Fruit fly (Drosophila melanogaster): ENCODE results near the gene Fer1.

- no peak for TF ChIP-seq EcR (GFP tag; optimal IDR thresholded peaks at IDR 0.05)
- no peak for TF ChIP-seq psq (optimal IDR thresholded peaks at IDR 0.05)
- no peak for TF ChIP-seq usp (GFP tag; optimal IDR thresholded peaks at IDR 0.05)
- TF ChIP-seq Dll (optimal IDR thresholded peaks at IDR 0.05), result no peak
- TF ChIP-seq pan (optimal IDR thresholded peaks at IDR 0.05), result no peak
Measured at dm6 chr3R:7116511-7116910, 19.5 kb upstream of the Fer1 start.
